Worm (Caenorhabditis elegans) whole organism, young adult: ENCODE measurements around the gene srt-7.

Experiments used
- D2030.7 ChIP-seq: fragments of 200-800 bp; sonication (Bioruptor generic); IDR thresholded peaks from 2 replicates; pipeline ENCODE4 v1.3.6; 2022; ENCODE audit warnings: missing genetic modification reagents, missing genetic modification characterization, missing compliant biosample characterization
- F22D6.2 ChIP-seq: sonication (generic microtip); optimal IDR thresholded peaks from 2 replicates; lab custom pipeline; 2016; ENCODE audit warnings: mild to moderate bottlenecking, missing genetic modification characterization, missing compliant biosample characterization
- ama-1 ChIP-seq, 3 experiments: fragments of 150-350 bp in 1 of 3; sonication (generic microtip) in 2 of 3; optimal IDR thresholded peaks; 2 replicates each; lab custom pipeline; 2014 to 2018; ENCODE audit warnings: missing biosample characterization in 2 of 3, missing genetic modification characterization in 2 of 3, missing genetic modification reagents in 2 of 3
- efl-1 ChIP-seq: fragments of 150-350 bp; optimal IDR thresholded peaks from 2 replicates; lab custom pipeline; 2014; ENCODE audit warnings: missing biosample characterization, missing genetic modification reagents, missing genetic modification characterization
- repo-1 ChIP-seq: sonication (generic microtip); optimal IDR thresholded peaks from 2 replicates; lab custom pipeline; 2017; ENCODE audit warnings: mild to moderate bottlenecking, missing genetic modification characterization, missing compliant biosample characterization
- snpc-3.4 ChIP-seq: sonication (generic microtip); optimal IDR thresholded peaks from 2 replicates; lab custom pipeline; 2017; ENCODE audit warnings: missing genetic modification characterization, mild to moderate bottlenecking, missing compliant biosample characterization, antibody characterized with exemption, moderate library complexity, missing genotype, missing genetic modification reagents
- tbp1 ChIP-seq: fragments of 200-800 bp; sonication (Bioruptor generic); optimal IDR thresholded peaks from 2 replicates; lab custom pipeline; 2018; ENCODE audit warnings: mild to moderate bottlenecking, missing genetic modification characterization, missing compliant biosample characterization

ce11 chrV:3112198-3112597 is 30.6 kb downstream of the srt-7 start:
- TF ChIP-seq repo-1 (tag; lab: Kevin White, UChicago) (no peak), snpc-3.4 (tag; lab: Kevin White, UChicago) (no peak), efl-1 (GFP tag; lab: Kevin White, UChicago) (no peak), tbp1 (GFP tag; lab: Kevin White, UChicago) (no peak), D2030.7 (GFP tag; lab: Robert Waterston, UW) (no peak), F22D6.2 (no peak), ama-1 (optimal IDR thresholded peaks at IDR 0.05; lab: Kevin White, UChicago) (no peak), ama-1 (GFP tag; optimal IDR thresholded peaks at IDR 0.05; lab: Kevin White, UChicago) (no peak)
